Fruit fly (Drosophila melanogaster): ENCODE data around the gene TotF.

TotF gene

DNA sequence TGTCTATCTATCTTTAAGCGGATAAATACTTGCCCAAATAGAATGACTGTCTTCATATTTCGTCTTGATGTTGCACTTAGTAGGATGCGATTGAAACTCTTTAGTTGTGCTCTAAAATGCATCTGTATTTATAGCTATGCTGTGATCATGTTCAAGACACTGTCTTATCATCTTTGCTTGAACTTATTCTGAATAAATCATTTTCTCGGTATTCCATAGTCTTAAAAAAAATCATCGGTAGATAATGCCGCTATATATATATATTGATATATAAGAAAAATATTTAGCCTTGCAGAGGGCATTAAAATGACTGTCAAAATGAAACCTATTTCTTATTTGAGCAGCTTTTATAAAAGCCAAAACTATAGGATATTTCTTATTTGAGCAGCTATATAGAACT is at the start of gene TotF:
TotF (minus strand) TSS at position 101 of the 400 bp plus-strand sequence.
- TF ChIP-seq svp (GFP tag) (peak; percentile 62), Met (GFP tag; optimal IDR thresholded peaks at IDR 0.05) (no peak)

- peak; percentile 30 for TF ChIP-seq svp (GFP tag)
- no peak for TF ChIP-seq Met (GFP tag; optimal IDR thresholded peaks at IDR 0.05)
- no peak for TF ChIP-seq CG10631 (GFP tag; optimal IDR thresholded peaks at IDR 0.05)
- TF ChIP-seq CG8632 (GFP tag; optimal IDR thresholded peaks at IDR 0.05), result no peak
- no peak for TF ChIP-seq Eip75B (GFP tag; optimal IDR thresholded peaks at IDR 0.05)
- TF ChIP-seq CG31627 (GFP tag; optimal IDR thresholded peaks at IDR 0.05), result no peak
- no peak for TF ChIP-seq fd59A (GFP tag; optimal IDR thresholded peaks at IDR 0.05)
- peak; percentile 31 for TF ChIP-seq Eip78C (GFP tag)
Observed at dm6 chr2L:19961585-19961984, 49.4 kb upstream of the TotF start, which contains the start of gene CG42866. Gene CG42866, minus strand, starts transcription at chr2L:19961685.

dm6 chr2L:19960930-19961329 is 48.8 kb upstream of the TotF start, which contains the start of gene CG34051:
Gene CG34051, minus strand, starts transcription at chr2L:19961030.
- no peak for TF ChIP-seq lz (GFP tag; optimal IDR thresholded peaks at IDR 0.05)
- no peak for TF ChIP-seq fkh (GFP tag; optimal IDR thresholded peaks at IDR 0.05)
- TF ChIP-seq CG6808 (GFP tag; optimal IDR thresholded peaks at IDR 0.05), result no peak
- TF ChIP-seq CG8632 (GFP tag; optimal IDR thresholded peaks at IDR 0.05), result no peak
- no peak for TF ChIP-seq Lpt (GFP tag; optimal IDR thresholded peaks at IDR 0.05)

DNA sequence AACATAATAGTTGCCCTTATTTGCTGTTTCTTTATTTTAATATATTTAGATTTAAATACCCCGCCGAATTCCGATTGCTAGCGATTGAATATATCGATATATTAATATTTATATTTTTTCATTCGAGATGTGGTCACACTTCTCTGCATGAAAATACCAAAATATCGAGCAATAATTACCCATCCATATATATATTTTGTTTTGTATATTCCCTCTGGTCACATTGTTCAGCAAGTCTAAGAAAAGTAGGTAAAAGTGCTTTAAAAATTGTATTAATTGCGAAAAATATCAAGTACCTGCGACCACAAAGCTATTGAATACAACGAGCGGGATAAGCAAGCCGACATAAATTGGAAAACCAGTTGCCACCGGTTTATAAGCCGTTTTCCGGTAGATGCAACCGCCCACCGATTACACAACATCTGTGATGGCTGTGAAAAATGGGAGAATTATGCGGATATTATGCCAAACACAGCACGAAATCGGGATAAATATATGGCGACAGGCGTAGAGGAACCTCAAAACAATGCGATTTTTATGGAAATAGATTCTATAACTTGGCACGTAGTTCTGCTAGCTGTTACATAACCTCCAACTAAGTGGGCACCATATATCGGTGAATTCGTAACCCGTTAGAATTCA is 46.5 kb upstream of the TotF start, which contains the start of gene COX4:
COX4 (plus strand) TSS at position 194 of the 642 bp plus-strand sequence.
- TF ChIP-seq CG8319 (GFP tag; optimal IDR thresholded peaks at IDR 0.05), result no peak
- no peak for TF ChIP-seq Met (GFP tag; optimal IDR thresholded peaks at IDR 0.05)
- TF ChIP-seq fd85E (GFP tag; optimal IDR thresholded peaks at IDR 0.05), result no peak
- no peak for TF ChIP-seq eg (GFP tag; IDR thresholded peaks at IDR 0.05)
- no peak for TF ChIP-seq topi (GFP tag; optimal IDR thresholded peaks at IDR 0.05)
- no peak for TF ChIP-seq fd59A (GFP tag; optimal IDR thresholded peaks at IDR 0.05)
- TF ChIP-seq CG3919 (GFP tag; optimal IDR thresholded peaks at IDR 0.05), result no peak
- TF ChIP-seq CG32006 (GFP tag; optimal IDR thresholded peaks at IDR 0.05), result no peak
- TF ChIP-seq CG16779 (tag; optimal IDR thresholded peaks at IDR 0.05), result no peak
- TF ChIP-seq vri (GFP tag; optimal IDR thresholded peaks at IDR 0.05), result peak; percentile 58
- TF ChIP-seq Ets96B (tag; optimal IDR thresholded peaks at IDR 0.05), result no peak
- peak; percentile 29 for TF ChIP-seq CG6854 (GFP tag; optimal IDR thresholded peaks at IDR 0.05)
- TF ChIP-seq CG15336 (GFP tag; IDR thresholded peaks at IDR 0.05), result no peak
- no peak for TF ChIP-seq CG4318 (GFP tag; optimal IDR thresholded peaks at IDR 0.05)
- TF ChIP-seq Ets21C (GFP tag; optimal IDR thresholded peaks at IDR 0.05), result no peak
- TF ChIP-seq dsx (GFP tag; optimal IDR thresholded peaks at IDR 0.05; ENCODE audit: poor library complexity, severe bottlenecking), result no peak

DNA sequence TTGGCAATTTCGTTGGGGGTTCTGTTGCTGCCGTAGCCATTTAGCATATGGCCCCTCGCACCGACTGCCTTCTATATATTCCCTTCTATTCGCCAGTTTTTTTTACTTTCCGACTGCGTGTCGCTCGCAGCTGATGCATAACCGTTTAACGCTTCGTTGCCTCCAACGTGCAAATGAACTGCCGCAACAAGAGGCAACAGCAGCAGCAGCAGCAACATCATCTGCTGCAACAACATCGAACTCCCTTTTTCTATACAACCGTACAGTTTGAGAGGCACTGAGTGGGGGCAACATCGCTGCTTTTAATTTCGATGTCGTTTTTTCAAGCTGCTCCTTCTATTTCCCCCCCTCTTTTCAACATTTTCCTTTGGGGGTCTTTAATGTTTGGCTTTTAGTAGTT is 40.0 kb upstream of the TotF start:
- no peak for TF ChIP-seq CG34406 (GFP tag; optimal IDR thresholded peaks at IDR 0.05)
- TF ChIP-seq svp (GFP tag), result peak; percentile 24
- TF ChIP-seq ss (GFP tag; optimal IDR thresholded peaks at IDR 0.05), result peak in 1 of 2 experiments; percentile 35
- no peak for TF ChIP-seq Hr4 (GFP tag; optimal IDR thresholded peaks at IDR 0.05)
- peak; percentile 52 for TF ChIP-seq CG3919 (GFP tag; optimal IDR thresholded peaks at IDR 0.05)

DNA sequence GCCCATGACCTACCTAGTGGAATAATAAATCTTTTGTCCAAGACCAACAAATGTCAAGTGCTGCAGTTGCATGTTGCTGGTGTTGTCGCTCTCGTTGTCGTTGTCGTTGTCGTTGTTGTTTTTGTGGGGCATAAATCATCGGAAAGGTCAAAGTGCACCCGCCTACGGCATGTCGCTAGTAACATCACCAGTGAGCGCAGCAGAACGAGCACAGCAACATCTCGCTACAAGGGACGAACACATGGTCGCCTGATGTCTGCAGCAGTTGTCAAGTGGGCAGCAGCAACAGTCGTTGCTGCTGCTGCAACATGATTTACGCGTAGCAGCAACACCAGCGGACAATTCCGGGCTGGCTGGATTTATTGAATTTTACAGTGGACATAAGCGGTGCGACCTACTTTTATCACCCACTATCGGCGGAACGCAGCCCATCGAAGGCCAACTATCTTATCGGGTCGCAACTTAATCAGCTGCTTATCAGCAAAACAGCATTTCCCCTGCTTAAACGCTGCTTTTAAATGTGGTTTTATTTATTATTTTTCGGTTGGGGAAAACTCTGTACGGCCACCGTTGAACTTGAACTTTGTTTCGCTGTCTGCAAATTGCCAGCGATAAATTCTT is 39.5 kb upstream of the TotF start:
- TF ChIP-seq CG6163 (GFP tag; IDR thresholded peaks at IDR 0.05), result no peak
- TF ChIP-seq spab (GFP tag; optimal IDR thresholded peaks at IDR 0.05), result no peak
- no peak for TF ChIP-seq CG8632 (GFP tag; optimal IDR thresholded peaks at IDR 0.05)
- TF ChIP-seq CG10669 (GFP tag; optimal IDR thresholded peaks at IDR 0.05), result no peak
- peak; percentile 3 for TF ChIP-seq CG3919 (GFP tag; optimal IDR thresholded peaks at IDR 0.05)
- TF ChIP-seq ss (GFP tag; optimal IDR thresholded peaks at IDR 0.05), result no peak
- no peak for TF ChIP-seq Sox102F (GFP tag; optimal IDR thresholded peaks at IDR 0.05)
- TF ChIP-seq Eip78C (GFP tag), result peak; percentile 39

All from whole organism, prepupa.